Fruit fly (Drosophila melanogaster) Kc167 (cell line): ENCODE data around the gene CG12984.

Experiments used
- Myc ChIP-seq: fragments of >200 bp; optimal IDR thresholded peaks from 2 replicates; lab custom pipeline; 2017; ENCODE audit warnings: missing external identifiers
- Sin3A ChIP-seq: fragments of >200 bp; optimal IDR thresholded peaks from 2 replicates; lab custom pipeline; 2018; ENCODE audit warnings: missing external identifiers
- h ChIP-seq: fragments of >200 bp; optimal IDR thresholded peaks from 3 replicates; lab custom pipeline; 2018; ENCODE audit warnings: missing external identifiers
- insv ChIP-seq: fragments of >200 bp; optimal IDR thresholded peaks from 3 replicates; lab custom pipeline; 2018; ENCODE audit warnings: missing external identifiers
- psq ChIP-seq: fragments of >200 bp; optimal IDR thresholded peaks from 2 replicates; lab custom pipeline; 2017; ENCODE audit warnings: missing external identifiers
- ttk ChIP-seq: sonication (Bioruptor generic); optimal IDR thresholded peaks from 2 replicates; lab custom pipeline; 2017; ENCODE audit warnings: missing external identifiers

Gene CG12984

dm6 chr3L:21026917-21027517, 35.5 kb downstream of the CG12984 start, which contains the start of gene skd:
skd (minus strand) TSS chr3L:21027434.
- TF ChIP-seq Myc (lab: Kevin White, UChicago) = no peak
- TF ChIP-seq Sin3A = no peak
- no peak for TF ChIP-seq ttk

- TF ChIP-seq Sin3A (no peak), psq (no peak), insv (lab: Kevin White, UChicago) (no peak), Myc (lab: Kevin White, UChicago) (no peak), ttk (no peak), h (lab: Kevin White, UChicago) (no peak)
Observed at dm6 chr3L:21027657-21028255, 36.3 kb downstream of the CG12984 start, which contains the start of gene Pdss2. Pdss2 (plus strand) TSS chr3L:21027915.

- no peak for TF ChIP-seq h (lab: Kevin White, UChicago)
- no peak for TF ChIP-seq psq
- no peak for TF ChIP-seq Sin3A
- TF ChIP-seq insv (lab: Kevin White, UChicago) = no peak
- no peak for TF ChIP-seq ttk
- no peak for TF ChIP-seq Myc (lab: Kevin White, UChicago)
Observed at dm6 chr3L:21031093-21031930, 39.8 kb downstream of the CG12984 start, which contains the start of the genes CG10584 and Polr3E. CG10584 (minus strand) TSS chr3L:21031360. Polr3E (plus strand) TSS chr3L:21031825.

DNA sequence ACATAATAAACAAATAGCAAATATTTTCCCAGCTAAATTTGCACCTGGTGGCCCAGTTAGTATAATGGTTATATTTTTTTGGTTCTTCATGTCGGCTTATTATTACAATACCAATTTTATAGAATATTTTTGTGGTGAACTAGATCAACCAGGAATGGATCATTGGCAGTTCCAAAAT, 42.5 kb downstream of the CG12984 start, which contains the start of gene CG10581:
Gene CG10581, minus strand, starts transcription at position 101 of the 178 bp plus-strand sequence.
- TF ChIP-seq h (lab: Kevin White, UChicago) (no peak), Myc (lab: Kevin White, UChicago) (no peak), psq (no peak), insv (lab: Kevin White, UChicago) (no peak), ttk (no peak), Sin3A (no peak)

- TF ChIP-seq Sin3A = no peak
- no peak for TF ChIP-seq Myc (lab: Kevin White, UChicago)
- TF ChIP-seq ttk = no peak
- no peak for TF ChIP-seq h (lab: Kevin White, UChicago)
- no peak for TF ChIP-seq insv (lab: Kevin White, UChicago)
- no peak for TF ChIP-seq psq
Observed at dm6 chr3L:21034281-21035221, 43.1 kb downstream of the CG12984 start, which contains the start of gene siz. siz (plus strand) TSS chr3L:21034535.

DNA sequence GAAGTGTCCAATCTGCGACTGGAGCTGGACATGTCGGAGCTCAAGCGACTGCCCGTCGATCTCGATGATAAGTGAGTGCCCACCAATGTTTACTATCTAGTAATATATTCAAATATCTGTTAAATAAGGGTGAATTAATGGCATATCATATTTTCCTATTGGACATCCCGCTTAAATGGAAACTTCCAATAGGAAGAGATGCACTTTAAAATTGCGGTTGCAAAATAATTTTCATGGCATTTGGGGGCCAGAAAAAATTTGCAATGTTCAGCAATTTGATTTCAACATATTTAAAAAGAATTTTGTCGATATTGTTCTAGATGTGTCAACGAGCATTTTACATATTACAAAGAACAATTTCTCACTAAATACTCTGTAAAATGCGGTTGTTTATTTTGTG, 43.8 kb downstream of the CG12984 start:
- no peak for TF ChIP-seq ttk
- TF ChIP-seq Myc (lab: Kevin White, UChicago) = no peak
- no peak for TF ChIP-seq psq
- TF ChIP-seq h (lab: Kevin White, UChicago) = no peak
- no peak for TF ChIP-seq insv (lab: Kevin White, UChicago)
- TF ChIP-seq Sin3A = no peak

DNA sequence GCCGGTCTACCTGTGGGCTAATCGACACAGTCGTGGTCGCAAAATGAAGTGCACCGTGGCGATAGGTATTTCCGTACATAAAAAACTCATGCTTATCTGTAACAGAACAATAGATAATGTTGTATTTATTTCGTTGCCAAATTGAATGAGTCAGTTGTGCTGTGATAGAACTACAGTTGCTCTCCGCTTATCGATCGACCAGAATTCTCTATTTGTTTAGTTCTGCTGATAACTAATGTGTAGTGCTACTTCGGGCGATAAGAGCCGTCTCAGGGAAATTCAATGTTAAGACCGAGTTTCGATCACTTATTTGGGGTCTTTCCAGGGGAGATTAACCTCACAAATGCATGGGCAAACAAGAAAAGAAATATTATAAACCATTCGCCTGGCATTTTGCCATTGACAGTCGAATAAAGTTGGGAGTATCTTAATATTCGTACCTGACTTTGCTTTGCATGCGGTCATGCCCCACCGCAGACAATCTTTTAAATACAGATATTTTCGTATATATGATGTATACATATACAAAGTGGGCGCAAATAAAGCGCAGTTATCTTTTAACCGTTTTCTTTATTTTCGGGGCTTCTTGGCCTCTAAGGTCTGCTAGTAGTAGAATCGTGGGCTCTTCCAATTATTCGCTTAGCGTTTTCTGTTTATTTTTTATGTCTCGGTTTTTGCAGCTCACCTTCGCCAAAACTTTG, 44.9 kb downstream of the CG12984 start:
- no peak for TF ChIP-seq psq
- no peak for TF ChIP-seq insv (lab: Kevin White, UChicago)
- TF ChIP-seq h (lab: Kevin White, UChicago) = no peak
- TF ChIP-seq Sin3A = no peak
- TF ChIP-seq ttk = no peak
- TF ChIP-seq Myc (lab: Kevin White, UChicago) = no peak

- TF ChIP-seq Myc (lab: Kevin White, UChicago) (no peak), insv (lab: Kevin White, UChicago) (no peak), ttk (no peak), psq (no peak), Sin3A (no peak), h (lab: Kevin White, UChicago) (no peak)
Observed at dm6 chr3L:21037404-21037803, 45.9 kb downstream of the CG12984 start.

DNA sequence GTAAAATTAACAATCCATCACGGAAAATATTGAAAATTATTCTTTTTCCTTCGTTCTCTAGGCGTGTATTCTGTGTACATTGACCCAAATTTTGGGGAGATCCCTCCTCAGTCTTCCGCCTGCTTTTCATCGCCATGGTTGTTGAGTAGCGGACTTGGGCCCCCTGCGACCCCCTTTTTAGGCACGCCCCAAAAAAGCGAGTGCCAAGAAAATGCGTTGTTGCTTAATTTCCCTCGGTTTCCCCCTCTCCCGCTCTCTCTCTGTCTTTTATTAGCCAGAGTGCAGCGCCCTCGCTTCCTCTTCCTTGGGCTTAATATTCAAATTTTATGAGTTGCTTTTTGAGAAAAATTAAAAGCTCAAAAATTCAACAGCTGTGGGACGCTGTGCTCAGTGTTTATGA, 49.4 kb downstream of the CG12984 start:
- TF ChIP-seq h (lab: Kevin White, UChicago) = no peak
- no peak for TF ChIP-seq insv (lab: Kevin White, UChicago)
- no peak for TF ChIP-seq psq
- TF ChIP-seq Sin3A = no peak
- TF ChIP-seq Myc (lab: Kevin White, UChicago) = no peak
- no peak for TF ChIP-seq ttk
